Worm (Caenorhabditis elegans): ENCODE data around the gene pals-17.
A peak's percentile ranks its signal among the peaks of the same experiment; 100 is the strongest.
"Not testable (repeated sequence)": the region's sequence is repeated elsewhere in the genome, so short reads cannot be mapped to it uniquely, and the experiment has no call there.

pals-17 gene

ce11 chrIII:1384694-1385093 lies 7.0 kb downstream of the pals-17 start:
- TF ChIP-seq ama-1 (optimal IDR thresholded peaks at IDR 0.05) (no peak), fos-1 (tag; optimal IDR thresholded peaks at IDR 0.05) (peak; percentile 32)

ce11 chrIII:1384092-1384491 lies 7.6 kb downstream of the pals-17 start, which contains the start of the genes fbxa-138 and Y82E9BR.5:
fbxa-138 (minus strand) TSS chrIII:1384252.
Y82E9BR.5 (plus strand) TSS chrIII:1384370.
- TF ChIP-seq fos-1 (tag; optimal IDR thresholded peaks at IDR 0.05): peak; percentile 87
- no peak for TF ChIP-seq ceh-82 (tag; optimal IDR thresholded peaks at IDR 0.05)
- peak; percentile 4 for TF ChIP-seq gmeb-1 (tag; optimal IDR thresholded peaks at IDR 0.05)

DNA sequence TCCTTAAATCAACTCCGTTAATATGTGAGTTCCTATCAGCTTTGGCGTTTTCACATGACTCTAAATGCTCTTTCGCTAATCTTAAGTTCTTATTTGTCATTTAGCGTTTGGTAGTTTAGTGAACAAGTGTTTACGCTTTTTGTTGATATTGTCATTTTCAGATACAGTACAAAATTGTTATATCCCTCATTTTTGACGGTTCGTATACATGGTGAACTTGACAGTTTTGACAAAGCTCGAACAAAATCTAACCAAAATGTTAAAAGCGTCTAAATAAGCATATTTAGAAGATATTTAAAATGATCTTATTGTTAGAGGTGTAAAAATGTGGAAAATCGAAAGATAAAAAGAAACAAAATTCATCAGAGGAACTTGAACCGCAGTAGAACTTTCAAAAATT lies 8.2 kb downstream of the pals-17 start:
- no peak for TF ChIP-seq nhr-11 (tag; optimal IDR thresholded peaks at IDR 0.05)
- TF ChIP-seq zag-1 (tag; optimal IDR thresholded peaks at IDR 0.05): no peak
- TF ChIP-seq nhr-6 (tag; optimal IDR thresholded peaks at IDR 0.05): no peak
- no peak for TF ChIP-seq mbf-1 (tag; optimal IDR thresholded peaks at IDR 0.05)
- no peak for TF ChIP-seq R02D3.7 (tag; optimal IDR thresholded peaks at IDR 0.05)
- no peak for TF ChIP-seq crh-2 (tag; optimal IDR thresholded peaks at IDR 0.05)
- no peak for TF ChIP-seq peb-1 (tag; optimal IDR thresholded peaks at IDR 0.05)
- TF ChIP-seq unc-55 (GFP tag; optimal IDR thresholded peaks at IDR 0.05): no peak
- no peak for TF ChIP-seq nhr-23 (tag; optimal IDR thresholded peaks at IDR 0.05)
- TF ChIP-seq lin-13 (GFP tag; optimal IDR thresholded peaks at IDR 0.05): no peak
- TF ChIP-seq aly-2 (tag; optimal IDR thresholded peaks at IDR 0.05): no peak

ce11 chrIII:1380535-1381274 lies 10.9 kb downstream of the pals-17 start, which contains the start of the genes pals-21 and Y82E9BR.6:
pals-21 (minus strand) TSS chrIII:1380635.
Y82E9BR.6 (plus strand) TSS chrIII:1381224.
- TF ChIP-seq mdl-1 (tag; optimal IDR thresholded peaks at IDR 0.05) (no peak), ceh-16 (tag; optimal IDR thresholded peaks at IDR 0.05) (no peak), ama-1 (optimal IDR thresholded peaks at IDR 0.05) (no peak), crh-2 (tag; optimal IDR thresholded peaks at IDR 0.05) (no peak), elt-3 (tag; optimal IDR thresholded peaks at IDR 0.05) (no peak), sma-9 (GFP tag; optimal IDR thresholded peaks at IDR 0.05) (no peak), sma-9 (tag; optimal IDR thresholded peaks at IDR 0.05) (no peak), egl-27 (tag; optimal IDR thresholded peaks at IDR 0.05) (no peak), peb-1 (tag; optimal IDR thresholded peaks at IDR 0.05) (no peak), blmp-1 (tag; optimal IDR thresholded peaks at IDR 0.05; ENCODE audit: insufficient read depth) (no peak), ztf-4 (tag; optimal IDR thresholded peaks at IDR 0.05) (no peak)

- TF ChIP-seq unc-62 (GFP tag; optimal IDR thresholded peaks at IDR 0.05); C34F6.9 (tag; optimal IDR thresholded peaks at IDR 0.05); nhr-77 (tag; optimal IDR thresholded peaks at IDR 0.05): not testable (repeated sequence)
Measured at ce11 chrIII:1377903-1378302, 13.7 kb downstream of the pals-17 start, which contains the start of gene pals-40. pals-40 (minus strand) TSS chrIII:1378003.

- not testable (repeated sequence) for TF ChIP-seq ztf-4 (tag; optimal IDR thresholded peaks at IDR 0.05); nhr-10 (tag; optimal IDR thresholded peaks at IDR 0.05); lin-13 (GFP tag; optimal IDR thresholded peaks at IDR 0.05)
Measured at ce11 chrIII:1375491-1375890, 16.2 kb downstream of the pals-17 start, which contains the start of gene Y82E9BR.10. Y82E9BR.10 (minus strand) TSS chrIII:1375591.

DNA sequence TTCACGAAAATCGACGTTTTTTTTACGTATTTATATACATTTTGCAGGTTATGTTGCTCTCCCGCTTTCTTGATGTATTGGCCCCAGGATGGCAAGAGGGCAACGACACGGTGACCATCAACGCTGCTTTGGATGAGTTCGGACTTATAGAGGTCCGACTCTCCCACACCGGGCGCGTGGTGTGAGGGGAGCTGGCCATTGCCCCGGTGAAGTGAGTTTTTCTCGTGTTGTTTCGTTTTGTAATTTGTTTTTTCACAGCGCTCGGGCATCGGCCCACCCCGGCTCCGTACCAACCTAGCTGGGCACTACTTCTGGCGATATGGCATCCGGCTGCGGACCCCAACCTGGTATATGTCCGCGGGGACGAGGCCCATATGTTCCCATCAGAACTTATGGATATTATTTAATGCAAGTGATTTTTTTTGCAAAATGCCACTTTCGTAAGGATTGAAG lies 17.3 kb downstream of the pals-17 start, which contains the start of gene Y82E9BR.20:
Gene Y82E9BR.20, plus strand, starts transcription at position 51 of the 453 bp plus-strand sequence.
- TF ChIP-seq nhr-11 (tag; optimal IDR thresholded peaks at IDR 0.05): no peak

- no peak for TF ChIP-seq nhr-6 (tag; optimal IDR thresholded peaks at IDR 0.05)
- TF ChIP-seq zag-1 (tag; optimal IDR thresholded peaks at IDR 0.05): no peak
- TF ChIP-seq nhr-12 (tag; optimal IDR thresholded peaks at IDR 0.05): no peak
- TF ChIP-seq gmeb-1 (tag; optimal IDR thresholded peaks at IDR 0.05): no peak
- TF ChIP-seq ztf-4 (tag; optimal IDR thresholded peaks at IDR 0.05): no peak
- no peak for TF ChIP-seq unc-62 (GFP tag; optimal IDR thresholded peaks at IDR 0.05)
- no peak for TF ChIP-seq nhr-21 (tag; optimal IDR thresholded peaks at IDR 0.05)
- TF ChIP-seq nhr-77 (tag; optimal IDR thresholded peaks at IDR 0.05): no peak
Measured at ce11 chrIII:1372563-1372962, 19.1 kb downstream of the pals-17 start.

Measured in whole organism, L2 larva.